Fruit fly (Drosophila melanogaster) Kc167 (cell line): Measurements from ENCODE around the gene sicily.

ENCODE experiments used
- Myc ChIP-seq: fragments of >200 bp; optimal IDR thresholded peaks from 2 replicates; lab custom pipeline; 2017; ENCODE audit warnings: missing external identifiers
- h ChIP-seq: fragments of >200 bp; optimal IDR thresholded peaks from 3 replicates; lab custom pipeline; 2018; ENCODE audit warnings: missing external identifiers

DNA sequence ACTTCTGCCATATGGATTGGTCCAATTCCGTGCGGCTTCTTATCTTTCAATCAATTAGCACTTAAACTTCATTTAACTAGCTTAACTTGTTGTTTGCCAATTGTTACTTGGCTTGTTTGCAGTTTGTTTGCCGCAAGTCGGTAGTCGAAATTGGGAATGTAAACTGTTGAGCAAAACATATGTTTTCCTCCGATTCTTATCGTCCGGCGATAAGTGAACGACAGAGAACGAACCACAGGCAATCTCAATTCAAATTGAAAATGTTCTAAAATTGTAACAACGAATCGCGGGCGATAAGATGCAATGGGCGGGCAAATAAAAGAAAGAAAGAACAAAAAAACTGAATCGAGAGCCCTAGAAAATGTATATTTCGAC, 33.1 kb upstream of the sicily start:
- TF ChIP-seq h (no peak), Myc (lab: Kevin White, UChicago) (no peak)
